Worm (Caenorhabditis elegans) whole organism, L4 larva: ENCODE measurements around the gene T10D4.11.

Experiments used
- dmd-6 ChIP-seq: fragments of 200-800 bp; sonication (Bioruptor generic); IDR thresholded peaks from 2 replicates; pipeline ENCODE4 v1.3.6; 2022; ENCODE audit warnings: missing genetic modification reagents, missing genetic modification characterization, missing compliant biosample characterization
- dve-1 ChIP-seq: sonication (generic microtip); optimal IDR thresholded peaks from 2 replicates; lab custom pipeline; 2017; ENCODE audit warnings: antibody characterized with exemption, mild to moderate bottlenecking, missing genetic modification characterization, missing compliant biosample characterization; ENCODE audit not compliant: insufficient read depth
- egl-27 ChIP-seq: sonication (generic microtip); optimal IDR thresholded peaks from 3 replicates; lab custom pipeline; 2017; ENCODE audit warnings: missing biosample characterization, missing genetic modification reagents, missing genetic modification characterization
- fos-1 ChIP-seq: fragments of 150-350 bp; optimal IDR thresholded peaks from 2 replicates; lab custom pipeline; 2014; ENCODE audit warnings: missing biosample characterization, missing genetic modification characterization
- hlh-30 ChIP-seq: sonication (generic microtip); optimal IDR thresholded peaks from 2 replicates; lab custom pipeline; 2017; ENCODE audit warnings: antibody characterized with exemption, mild to moderate bottlenecking, missing genetic modification characterization, missing compliant biosample characterization; ENCODE audit not compliant: insufficient read depth
- nhr-76 ChIP-seq: fragments of 150-350 bp; optimal IDR thresholded peaks from 2 replicates; lab custom pipeline; 2014; ENCODE audit warnings: missing biosample characterization, missing genetic modification characterization
- pqm-1 ChIP-seq: sonication (generic microtip); optimal IDR thresholded peaks from 2 replicates; lab custom pipeline; 2017; ENCODE audit warnings: missing biosample characterization, missing genetic modification characterization

DNA sequence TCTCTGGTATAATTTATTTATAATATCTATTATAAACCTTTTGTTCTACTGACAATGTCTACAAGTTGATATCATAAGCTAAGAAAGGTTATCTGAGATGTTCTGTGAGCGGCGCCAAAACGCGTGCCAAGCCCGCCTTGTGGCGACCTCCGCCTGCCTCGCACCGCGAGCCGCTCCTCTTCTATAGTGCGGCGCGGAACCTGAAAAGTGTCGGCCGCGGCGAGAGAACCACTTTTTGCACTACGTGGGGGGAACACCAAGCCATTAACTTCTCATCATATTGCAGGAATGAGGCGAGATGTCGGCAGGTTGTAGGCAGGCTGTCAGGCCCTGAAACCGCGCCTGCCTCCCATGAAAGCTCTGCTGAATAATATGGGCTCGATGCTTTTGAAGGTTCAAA, 36.1 kb downstream of the T10D4.11 start:
- TF ChIP-seq fos-1 (tag; lab: Kevin White, UChicago) (no peak), dmd-6 (GFP tag; lab: Robert Waterston, UW) (no peak), nhr-76 (tag; lab: Kevin White, UChicago) (no peak), pqm-1 (no peak), egl-27 (tag; lab: Kevin White, UChicago) (no peak), hlh-30 (tag; lab: Kevin White, UChicago) (no peak), dve-1 (no peak)
